Worm (Caenorhabditis elegans): ENCODE measurements around the gene K02E2.6.

The K02E2.6 gene

ce11 chrV:20424229-20425182 lies 44.1 kb downstream of the K02E2.6 start (continued):
- TF ChIP-seq hlh-30 (tag; optimal IDR thresholded peaks at IDR 0.05; ENCODE audit: insufficient read depth) (peak; percentile 71), lim-7 (GFP tag; IDR thresholded peaks at IDR 0.05) (no peak), mep-1 (tag; optimal IDR thresholded peaks at IDR 0.05) (peak; percentile 55), unc-62 (GFP tag; optimal IDR thresholded peaks at IDR 0.05 in 1 of 2) (no peak), unc-62 (tag; optimal IDR thresholded peaks at IDR 0.05) (no peak), fos-1 (tag; optimal IDR thresholded peaks at IDR 0.05) (no peak), egl-27 (tag; optimal IDR thresholded peaks at IDR 0.05) (no peak), set-16 (GFP tag; IDR thresholded peaks at IDR 0.05) (0 out of 2 replicates have a peak, but pooled peaks have one; percentile 18), lin-13 (GFP tag; optimal IDR thresholded peaks at IDR 0.05) (no peak), nhr-28 (tag; optimal IDR thresholded peaks at IDR 0.05) (peak; percentile 60), sdz-12 (GFP tag; optimal IDR thresholded peaks at IDR 0.05) (no peak), mdl-1 (tag; optimal IDR thresholded peaks at IDR 0.05) (peak; percentile 24 to 71), F44E2.7 (GFP tag; IDR thresholded peaks at IDR 0.05) (no peak), spr-3 (GFP tag; optimal IDR thresholded peaks at IDR 0.05) (peak; percentile 51), ceh-28 (tag; optimal IDR thresholded peaks at IDR 0.05) (no peak), nhr-48 (tag; optimal IDR thresholded peaks at IDR 0.05) (peak; percentile 38), zfp-2 (tag; optimal IDR thresholded peaks at IDR 0.05) (no peak), duxl-1 (tag; optimal IDR thresholded peaks at IDR 0.05; ENCODE audit: poor library complexity) (peak; percentile 70), zfp-3 (GFP tag; conservative IDR thresholded peaks at IDR 0.05) (no peak), ctbp-1 (GFP tag; IDR thresholded peaks at IDR 0.05) (no peak), fkh-10 (GFP tag; optimal IDR thresholded peaks at IDR 0.05) (peak; percentile 10), lin-38 (GFP tag; IDR thresholded peaks at IDR 0.05) (peak; percentile 62), zag-1 (tag; optimal IDR thresholded peaks at IDR 0.05) (no peak), mes-2 (tag; optimal IDR thresholded peaks at IDR 0.05; ENCODE audit: poor library complexity, severe bottlenecking) (peak; percentile 95), unc-130 (GFP tag; optimal IDR thresholded peaks at IDR 0.05) (peak; percentile 58), dmd-9 (GFP tag; IDR thresholded peaks at IDR 0.05) (no peak), hlh-11 (tag; optimal IDR thresholded peaks at IDR 0.05) (peak; percentile 88), nhr-6 (tag; optimal IDR thresholded peaks at IDR 0.05) (peak; percentile 49), ceh-32 (tag; optimal IDR thresholded peaks at IDR 0.05; ENCODE audit: poor library complexity) (no peak), hmg-1.1 (GFP tag; IDR thresholded peaks at IDR 0.05) (peak; percentile 58; the same call in 1 of the 2 replicates), aha-1 (tag) (peak; percentile 81), dmd-6 (GFP tag; IDR thresholded peaks at IDR 0.05) (peak; percentile 67)

- TF ChIP-seq arid-1 (GFP tag; conservative IDR thresholded peaks at IDR 0.05) (no peak), F49E8.2 (tag; optimal IDR thresholded peaks at IDR 0.05; ENCODE audit: borderline replicate concordance) (no peak), nhr-41 (GFP tag; IDR thresholded peaks at IDR 0.05) (no peak), fkh-10 (GFP tag; optimal IDR thresholded peaks at IDR 0.05) (no peak), nhr-102 (tag; optimal IDR thresholded peaks at IDR 0.05) (no peak), hlh-11 (tag; optimal IDR thresholded peaks at IDR 0.05) (no peak), spr-3 (GFP tag; optimal IDR thresholded peaks at IDR 0.05) (no peak), Y5F2A.4 (GFP tag; optimal IDR thresholded peaks at IDR 0.05) (no peak)
Measured at ce11 chrV:20425183-20425400, 44.7 kb downstream of the K02E2.6 start, which contains the start of the genes fce-2 and F48F5.8. Gene fce-2, plus strand, starts transcription at chrV:20425301. Gene F48F5.8, plus strand, starts transcription at chrV:20425342.

ce11 chrV:20431390-20431789 lies 51.0 kb downstream of the K02E2.6 start:
- TF ChIP-seq vab-7 (GFP tag; IDR thresholded peaks at IDR 0.05), result 0 out of 2 replicates have a peak, but pooled peaks have one; percentile 16
